Worm (Caenorhabditis elegans) whole organism, early embryonic: ENCODE data around the gene ZK177.12.

ENCODE experiments used
- B0310.2 ChIP-seq: sonication (generic microtip); optimal IDR thresholded peaks from 2 replicates; lab custom pipeline; 2016; ENCODE audit warnings: mild to moderate bottlenecking, missing genetic modification characterization, missing compliant biosample characterization
- F13C5.2 ChIP-seq: sonication (generic microtip); optimal IDR thresholded peaks from 2 replicates; lab custom pipeline; 2017; ENCODE audit warnings: mild to moderate bottlenecking, missing genetic modification characterization, inconsistent platforms, missing compliant biosample characterization
- ama-1 ChIP-seq: fragments of 150-350 bp; optimal IDR thresholded peaks from 2 replicates; lab custom pipeline; 2014
- ceh-13 ChIP-seq: fragments of 200-800 bp; sonication (Bioruptor generic); optimal IDR thresholded peaks from 2 replicates; lab custom pipeline; 2018; ENCODE audit warnings: mild to moderate bottlenecking, missing genetic modification characterization, missing compliant biosample characterization
- flt-1 ChIP-seq: fragments of 200-800 bp; sonication (Bioruptor generic); IDR thresholded peaks from 2 replicates; pipeline ENCODE4 v1.3.6; 2022; ENCODE audit warnings: missing genetic modification characterization, missing compliant biosample characterization
- hnd-1 ChIP-seq: sonication (generic microtip); optimal IDR thresholded peaks from 2 replicates; lab custom pipeline; 2016; ENCODE audit warnings: missing genetic modification characterization, missing compliant biosample characterization
- scrt-1 ChIP-seq: fragments of 200-800 bp; sonication (Bioruptor generic); IDR thresholded peaks from 2 replicates; pipeline ENCODE4 v1.3.6; 2022; ENCODE audit warnings: missing genetic modification characterization, missing compliant biosample characterization
- sea-1 ChIP-seq: fragments of 200-800 bp; sonication (Bioruptor generic); conservative IDR thresholded peaks from 2 replicates; pipeline ENCODE4 v1.3.6; 2022; ENCODE audit warnings: missing genetic modification characterization, missing compliant biosample characterization
- tbx-11 ChIP-seq: fragments of 200-800 bp; sonication (Bioruptor generic); IDR thresholded peaks from 2 replicates; pipeline ENCODE4 v1.3.6; 2022; ENCODE audit warnings: missing genetic modification characterization, missing compliant biosample characterization
- tbx-37 ChIP-seq: fragments of 200-800 bp; sonication (Bioruptor generic); conservative IDR thresholded peaks from 2 replicates; pipeline ENCODE4 v1.3.6; 2022; ENCODE audit warnings: missing genetic modification reagents, missing genetic modification characterization, missing compliant biosample characterization
- tra-4 ChIP-seq: sonication (generic microtip); optimal IDR thresholded peaks from 2 replicates; lab custom pipeline; 2017; ENCODE audit warnings: missing genetic modification characterization, missing compliant biosample characterization

DNA sequence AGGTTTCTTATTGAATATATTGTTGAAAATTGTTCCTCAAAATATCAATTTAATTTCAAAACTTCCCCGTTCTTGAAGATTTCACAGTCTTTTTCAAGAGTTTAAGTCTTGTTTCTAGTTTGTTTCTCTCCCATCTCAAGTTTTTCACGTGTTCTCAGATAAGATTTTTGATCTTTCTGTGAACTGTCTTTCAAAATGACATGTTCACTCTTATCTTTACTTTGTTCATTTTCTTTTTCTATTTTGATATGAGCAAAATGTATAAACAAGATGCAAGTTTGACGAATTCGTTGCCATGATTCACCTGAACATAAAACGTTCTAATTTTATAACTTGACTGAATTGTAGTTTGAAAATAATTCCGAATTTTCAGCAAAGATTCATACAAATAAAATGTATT is 33.3 kb downstream of the ZK177.12 start:
- TF ChIP-seq ama-1 (lab: Kevin White, UChicago) (no peak), hnd-1 (tag; lab: Kevin White, UChicago) (no peak), F13C5.2 (tag; lab: Kevin White, UChicago) (no peak), sea-1 (GFP tag; lab: Robert Waterston, UW) (no peak), tra-4 (tag; lab: Kevin White, UChicago) (no peak), scrt-1 (GFP tag; lab: Robert Waterston, UW) (no peak), tbx-37 (no peak), ceh-13 (GFP tag; lab: Kevin White, UChicago) (no peak), B0310.2 (tag; lab: Kevin White, UChicago) (no peak), flt-1 (GFP tag; lab: Robert Waterston, UW) (no peak), tbx-11 (no peak)
